Worm (Caenorhabditis elegans) whole organism, L1 larva: Measurements from ENCODE around the gene snpn-1.
A peak's percentile ranks its signal among the peaks of the same experiment; 100 is the strongest.

ENCODE experiments used
- F16B12.6 ChIP-seq: fragments of 150-350 bp; optimal IDR thresholded peaks from 2 replicates; lab custom pipeline; 2014; ENCODE audit warnings: missing biosample characterization, missing genetic modification characterization
- Y116A8C.19 ChIP-seq: sonication (generic microtip); optimal IDR thresholded peaks from 2 replicates; lab custom pipeline; 2016; ENCODE audit warnings: missing compliant biosample characterization, missing genetic modification characterization, borderline replicate concordance
- aha-1 ChIP-seq: fragments of 150-350 bp; optimal IDR thresholded peaks from 2 replicates; lab custom pipeline; 2014; ENCODE audit warnings: missing biosample characterization, missing genetic modification characterization
- blmp-1 ChIP-seq: fragments of 150-350 bp; optimal IDR thresholded peaks from 2 replicates; lab custom pipeline; 2014; ENCODE audit warnings: missing biosample characterization, missing genetic modification characterization
- ceh-8 ChIP-seq: fragments of 200-800 bp; sonication (Bioruptor generic); optimal IDR thresholded peaks from 2 replicates; lab custom pipeline; 2018; ENCODE audit warnings: mild to moderate bottlenecking, missing genetic modification characterization, moderate library complexity, missing compliant biosample characterization
- ceh-82 ChIP-seq, 3 experiments: fragments of 150-350 bp in 1 of 3; sonication (generic microtip) in 2 of 3; optimal IDR thresholded peaks; 2 replicates each; lab custom pipeline; 2014 to 2017; ENCODE audit warnings: missing biosample characterization in 3 of 3, missing genetic modification characterization in 3 of 3
- dsc-1 ChIP-seq: sonication (generic microtip); optimal IDR thresholded peaks from 2 replicates; lab custom pipeline; 2016; ENCODE audit warnings: mild to moderate bottlenecking, missing genetic modification characterization, missing compliant biosample characterization
- efl-1 ChIP-seq, 4 experiments: fragments of 150-350 bp; optimal IDR thresholded peaks in 3 of 4; peaks in 1 of 4; 1 replicate in 1 of 4; 2 replicates in 3 of 4; lab custom pipeline; 2014; ENCODE audit warnings: missing biosample characterization in 2 of 4, missing genetic modification characterization in 2 of 4, missing genetic modification reagents in 2 of 4
- egl-13 ChIP-seq: sonication (generic microtip); optimal IDR thresholded peaks from 2 replicates; lab custom pipeline; 2016; ENCODE audit warnings: missing genotype, missing genetic modification reagents, missing genetic modification characterization, missing compliant biosample characterization
- elt-3 ChIP-seq, 6 experiments: fragments of 150-350 bp in 1 of 6; sonication (generic microtip); optimal IDR thresholded peaks; 2 replicates each; lab custom pipeline; 2017 to 2018; ENCODE audit warnings: missing biosample characterization in 6 of 6, missing genetic modification characterization in 6 of 6, inconsistent platforms in 1 of 6
- fkh-10 ChIP-seq: sonication (generic microtip); optimal IDR thresholded peaks from 2 replicates; lab custom pipeline; 2017; ENCODE audit warnings: missing biosample characterization, missing genetic modification reagents, missing genetic modification characterization
- fkh-8 ChIP-seq: sonication (generic microtip); optimal IDR thresholded peaks from 2 replicates; lab custom pipeline; 2016; ENCODE audit warnings: mild to moderate bottlenecking, missing genetic modification characterization, missing compliant biosample characterization
- hlh-17 ChIP-seq: fragments of 200-800 bp; sonication (Bioruptor generic); optimal IDR thresholded peaks from 2 replicates; lab custom pipeline; 2018; ENCODE audit warnings: missing genetic modification characterization, mild to moderate bottlenecking, missing compliant biosample characterization, moderate library complexity, borderline replicate concordance
- hlh-4 ChIP-seq: sonication (generic microtip); optimal IDR thresholded peaks from 2 replicates; lab custom pipeline; 2016; ENCODE audit warnings: mild to moderate bottlenecking, missing genetic modification characterization, missing compliant biosample characterization
- isw-1 ChIP-seq: fragments of 200-800 bp; sonication (Bioruptor generic); IDR thresholded peaks from 2 replicates; pipeline ENCODE4 v1.3.6; 2022; ENCODE audit warnings: missing genetic modification characterization, missing compliant biosample characterization
- jun-1 ChIP-seq: fragments of 150-350 bp; optimal IDR thresholded peaks from 2 replicates; lab custom pipeline; 2014; ENCODE audit warnings: missing biosample characterization, missing genetic modification reagents, missing genetic modification characterization
- lin-14 ChIP-seq: fragments of 200-800 bp; sonication (Bioruptor generic); optimal IDR thresholded peaks from 2 replicates; lab custom pipeline; 2018; ENCODE audit warnings: mild to moderate bottlenecking, missing genetic modification characterization, moderate library complexity, missing compliant biosample characterization
- lin-35 ChIP-seq, 2 experiments: fragments of 150-350 bp; optimal IDR thresholded peaks; 2 replicates each; lab custom pipeline; 2014; ENCODE audit warnings: missing biosample characterization in 2 of 2, missing genetic modification characterization in 2 of 2, missing genetic modification reagents in 2 of 2
- lir-3 ChIP-seq: sonication (generic microtip); optimal IDR thresholded peaks from 2 replicates; lab custom pipeline; 2016; ENCODE audit warnings: mild to moderate bottlenecking, missing genetic modification characterization, moderate library complexity, missing compliant biosample characterization; ENCODE audit not compliant: poor library complexity
- lsy-2 ChIP-seq, 2 experiments: fragments of 150-350 bp; optimal IDR thresholded peaks; 2 replicates each; lab custom pipeline; 2014; ENCODE audit warnings: missing biosample characterization in 2 of 2, missing genetic modification characterization in 2 of 2
- mab-9 ChIP-seq: fragments of 200-800 bp; sonication (Bioruptor generic); IDR thresholded peaks from 2 replicates; pipeline ENCODE4 v1.3.6; 2022; ENCODE audit warnings: missing genetic modification reagents, missing genetic modification characterization, missing compliant biosample characterization
- nhr-47 ChIP-seq: sonication (generic microtip); optimal IDR thresholded peaks from 2 replicates; lab custom pipeline; 2016; ENCODE audit warnings: mild to moderate bottlenecking, missing genetic modification characterization, moderate library complexity, missing compliant biosample characterization
- nhr-71 ChIP-seq: sonication (generic microtip); optimal IDR thresholded peaks from 2 replicates; lab custom pipeline; 2016; ENCODE audit warnings: mild to moderate bottlenecking, missing genetic modification characterization, moderate library complexity, missing compliant biosample characterization
- nhr-77 ChIP-seq: fragments of 150-350 bp; optimal IDR thresholded peaks from 2 replicates; lab custom pipeline; 2014; ENCODE audit warnings: missing biosample characterization, missing genetic modification characterization
- nhr-85 ChIP-seq: sonication (generic microtip); peaks from one replicate; lab custom pipeline; 2016; ENCODE audit warnings: missing genetic modification characterization, inconsistent platforms, missing compliant biosample characterization
- rnt-1 ChIP-seq: sonication (generic microtip); optimal IDR thresholded peaks from 2 replicates; lab custom pipeline; 2016; ENCODE audit warnings: mild to moderate bottlenecking, missing genetic modification characterization, moderate library complexity, missing compliant biosample characterization
- skn-1 ChIP-seq: fragments of 150-350 bp; optimal IDR thresholded peaks from 2 replicates; lab custom pipeline; 2014; ENCODE audit warnings: missing biosample characterization, missing genetic modification characterization
- snu-23 ChIP-seq: sonication (generic microtip); optimal IDR thresholded peaks from 2 replicates; lab custom pipeline; 2016; ENCODE audit warnings: missing genetic modification characterization, missing compliant biosample characterization
- swsn-7 ChIP-seq: sonication (generic microtip); optimal IDR thresholded peaks from 2 replicates; lab custom pipeline; 2016; ENCODE audit warnings: missing genetic modification characterization, missing compliant biosample characterization
- tbx-2 ChIP-seq: sonication (generic microtip); optimal IDR thresholded peaks from 2 replicates; lab custom pipeline; 2016; ENCODE audit warnings: missing genetic modification characterization, missing compliant biosample characterization
- unc-30 ChIP-seq: sonication (generic microtip); optimal IDR thresholded peaks from 2 replicates; lab custom pipeline; 2017; ENCODE audit warnings: missing biosample characterization, missing genetic modification characterization
- unc-86 ChIP-seq: sonication (generic microtip); optimal IDR thresholded peaks from 2 replicates; lab custom pipeline; 2016; ENCODE audit warnings: missing genetic modification characterization, missing compliant biosample characterization
- zag-1 ChIP-seq: fragments of 150-350 bp; optimal IDR thresholded peaks from 2 replicates; lab custom pipeline; 2014; ENCODE audit warnings: missing biosample characterization, missing genetic modification characterization

The snpn-1 gene

DNA sequence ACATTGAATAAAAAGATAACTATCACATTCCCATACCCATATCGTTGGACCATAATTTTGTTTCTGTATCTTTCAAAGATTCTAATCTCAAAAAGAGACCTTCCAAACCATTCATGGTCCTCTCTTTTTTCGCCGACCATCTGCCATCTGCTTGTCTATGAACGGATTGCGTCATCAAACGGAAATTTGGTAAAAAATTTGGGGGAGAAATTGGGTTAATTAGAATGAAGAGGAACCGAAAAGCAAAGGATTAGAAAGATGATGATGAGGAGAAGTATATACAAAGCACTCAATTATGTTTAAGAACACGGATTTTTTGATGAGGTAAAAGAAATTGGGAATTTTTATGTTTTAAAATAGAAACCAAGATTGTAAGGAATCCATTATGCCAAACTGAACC lies 19.1 kb upstream of the snpn-1 start:
- TF ChIP-seq unc-30 (tag; lab: Kevin White, UChicago) (no peak), nhr-85 (tag; lab: Kevin White, UChicago) (no peak), hlh-17 (no peak), efl-1 (optimal IDR thresholded peaks at IDR 0.05; lab: Kevin White, UChicago) (no peak), efl-1 (GFP tag; optimal IDR thresholded peaks at IDR 0.05 in 1 of 2; lab: Kevin White, UChicago) (peak in 1 of 2 experiments; percentile 55)

DNA sequence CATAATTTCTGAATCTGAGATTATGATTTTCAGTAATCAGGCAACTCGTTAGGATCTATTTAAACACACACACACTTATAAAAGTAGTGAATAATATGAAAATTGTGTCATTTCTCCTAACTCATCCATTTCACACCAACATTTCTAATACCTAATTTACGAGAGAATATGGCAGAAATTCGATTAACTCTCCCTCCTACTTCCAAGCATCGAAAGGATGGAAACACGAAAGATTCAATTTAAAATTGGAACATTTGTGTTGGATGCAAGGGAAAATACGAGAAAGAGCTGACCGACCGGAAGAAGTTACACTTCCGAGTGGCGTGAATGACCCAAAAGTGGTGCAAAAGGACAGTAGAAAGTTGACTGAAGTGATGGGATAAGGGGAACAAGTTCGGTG lies 18.1 kb upstream of the snpn-1 start:
- TF ChIP-seq snu-23 (GFP tag; lab: Kevin White, UChicago) (no peak), elt-3 (tag; optimal IDR thresholded peaks at IDR 0.05; lab: Kevin White, UChicago) (no peak), hlh-4 (tag; lab: Kevin White, UChicago) (no peak)

DNA sequence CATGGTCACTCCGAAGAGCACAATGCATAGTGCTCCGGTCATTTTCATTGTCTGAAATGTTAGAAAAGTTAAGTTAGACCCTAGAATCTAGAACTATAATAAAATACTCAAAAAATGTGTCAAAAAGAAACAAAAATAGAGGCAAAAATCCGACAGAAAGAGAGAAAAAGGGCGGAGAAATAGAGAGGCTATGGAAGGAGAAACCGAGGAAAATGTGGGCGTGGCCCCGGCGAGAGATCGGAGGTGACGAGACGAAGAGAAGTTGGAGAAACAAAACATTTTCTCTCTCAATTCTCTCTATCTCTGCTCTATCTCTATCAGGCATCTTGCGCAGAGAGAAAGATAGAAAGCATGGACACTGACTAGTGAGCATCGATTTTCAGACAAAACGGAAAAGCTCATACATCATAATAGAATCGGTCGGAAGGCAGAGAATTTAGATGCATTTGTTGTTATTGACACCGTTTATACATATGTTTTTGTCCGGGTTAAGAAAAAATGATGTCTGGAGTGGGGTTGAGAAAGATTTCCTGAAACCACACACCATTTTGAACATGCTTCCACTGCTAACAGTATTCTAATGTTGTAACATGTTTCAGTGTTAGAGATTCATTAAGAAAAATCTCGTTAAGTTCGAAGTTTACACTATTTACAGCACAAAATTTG lies 12.5 kb upstream of the snpn-1 start, which contains the start of gene C02B10.3:
Gene C02B10.3, minus strand, starts transcription at position 51 of the 666 bp plus-strand sequence.
- TF ChIP-seq snu-23 (GFP tag; lab: Kevin White, UChicago) (peak; percentile 46), isw-1 (GFP tag; lab: Robert Waterston, UW) (peak; percentile 29), mab-9 (GFP tag; lab: Robert Waterston, UW) (no peak), skn-1 (tag; lab: Kevin White, UChicago) (peak; percentile 53), nhr-47 (peak; percentile 62), F16B12.6 (tag; lab: Kevin White, UChicago) (peak; percentile 19), lin-35 (GFP tag; optimal IDR thresholded peaks at IDR 0.05; lab: Kevin White, UChicago) (peak in 1 of 2 experiments; percentile 44), nhr-77 (tag; lab: Kevin White, UChicago) (peak; percentile 12), lir-3 (tag; lab: Kevin White, UChicago) (no peak), tbx-2 (tag; lab: Kevin White, UChicago) (peak; percentile 25), fkh-10 (GFP tag; lab: Kevin White, UChicago) (peak; percentile 40), zag-1 (peak; percentile 24), lsy-2 (tag; optimal IDR thresholded peaks at IDR 0.05; lab: Kevin White, UChicago) (peak; percentile 19 to 75), blmp-1 (tag; lab: Kevin White, UChicago) (peak; percentile 61), dsc-1 (tag; lab: Kevin White, UChicago) (no peak), swsn-7 (tag; lab: Kevin White, UChicago) (peak; percentile 30), lin-14 (peak; percentile 81), jun-1 (tag; lab: Kevin White, UChicago) (no peak), rnt-1 (tag; lab: Kevin White, UChicago) (no peak), Y116A8C.19 (tag; lab: Kevin White, UChicago) (no peak), nhr-85 (tag; lab: Kevin White, UChicago) (no peak), unc-86 (tag; lab: Kevin White, UChicago) (peak; percentile 21), ceh-82 (tag; optimal IDR thresholded peaks at IDR 0.05; lab: Kevin White, UChicago) (peak in 2 of 3 experiments; percentile 36 to 70), efl-1 (optimal IDR thresholded peaks at IDR 0.05; lab: Kevin White, UChicago) (peak; percentile 36 to 44), efl-1 (GFP tag; optimal IDR thresholded peaks at IDR 0.05 in 1 of 2; lab: Kevin White, UChicago) (peak in 1 of 2 experiments; percentile 78), fkh-8 (tag; lab: Kevin White, UChicago) (peak; percentile 60)
- TF ChIP-seq, all 84 proteins: peak for 18

DNA sequence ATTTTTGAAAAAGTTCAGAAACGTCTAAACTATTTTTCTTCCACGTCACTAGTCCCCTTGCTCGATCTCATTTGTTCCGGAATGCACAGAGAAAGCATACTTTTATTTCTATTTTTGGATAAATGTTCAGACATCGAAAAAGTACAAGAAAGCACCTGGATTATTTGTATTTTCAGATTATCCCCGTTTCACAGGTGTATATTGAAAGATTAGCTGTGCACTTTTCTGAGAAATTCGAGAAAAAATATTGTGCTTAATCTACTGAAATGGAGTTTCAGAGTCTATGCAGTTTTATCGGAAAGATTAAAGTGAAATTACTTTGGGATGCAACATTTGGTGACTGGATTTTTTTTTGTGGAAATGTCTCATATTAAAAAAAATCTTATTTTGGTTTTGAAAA lies 11.1 kb upstream of the snpn-1 start:
- TF ChIP-seq dsc-1 (tag; lab: Kevin White, UChicago) (peak; percentile 67), ceh-82 (tag; optimal IDR thresholded peaks at IDR 0.05; lab: Kevin White, UChicago) (no peak), ceh-8 (GFP tag; lab: Kevin White, UChicago) (no peak), nhr-47 (peak; percentile 22), egl-13 (tag; lab: Kevin White, UChicago) (peak; percentile 24), hlh-4 (tag; lab: Kevin White, UChicago) (peak; percentile 69), nhr-71 (tag; lab: Kevin White, UChicago) (peak; percentile 27), aha-1 (tag; lab: Kevin White, UChicago) (no peak)
